Worm (Caenorhabditis elegans): ENCODE data around the gene C07G3.15.

DNA sequence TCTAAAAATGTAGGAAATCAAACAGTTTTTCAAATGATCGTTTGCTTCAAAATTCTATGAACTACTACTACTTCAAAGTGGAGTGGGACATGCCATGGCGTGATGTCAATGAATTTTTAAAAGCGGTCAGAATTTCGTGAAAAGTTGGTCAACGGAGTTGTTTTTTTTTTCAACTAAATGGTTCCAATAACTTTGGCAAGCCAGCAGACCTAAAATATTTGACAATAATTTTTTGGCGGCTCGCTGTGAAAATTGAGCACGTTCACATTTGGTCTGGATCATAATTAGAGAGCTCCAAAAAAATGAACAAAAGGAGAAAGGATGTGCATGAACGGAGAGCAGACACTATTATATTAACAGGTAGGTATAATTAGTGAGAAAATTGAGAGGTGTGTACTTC, 46.4 kb downstream of the C07G3.15 start:
- TF ChIP-seq flt-1 (GFP tag; IDR thresholded peaks at IDR 0.05) (no peak), med-1 (GFP tag; optimal IDR thresholded peaks at IDR 0.05; ENCODE audit: insufficient read depth) (no peak), ztf-23 (GFP tag; IDR thresholded peaks at IDR 0.05) (no peak), T22C8.4 (GFP tag; IDR thresholded peaks at IDR 0.05) (no peak)
